Worm (Caenorhabditis elegans) whole organism, late embryonic: ENCODE data around the gene Y53F4B.18.

Source experiments
- C08G9.2 ChIP-seq: sonication (generic microtip); optimal IDR thresholded peaks from 2 replicates; lab custom pipeline; 2016; ENCODE audit warnings: mild to moderate bottlenecking, missing genetic modification characterization, moderate library complexity, missing compliant biosample characterization
- K09A11.1 ChIP-seq: sonication (generic microtip); optimal IDR thresholded peaks from 2 replicates; lab custom pipeline; 2017; ENCODE audit warnings: antibody characterized with exemption, mild to moderate bottlenecking, missing genetic modification characterization, missing compliant biosample characterization; ENCODE audit not compliant: insufficient read depth
- T23F11.4 ChIP-seq: fragments of 200-800 bp; sonication (Bioruptor generic); optimal IDR thresholded peaks from 2 replicates; lab custom pipeline; 2018; ENCODE audit warnings: mild to moderate bottlenecking, missing genetic modification characterization, missing compliant biosample characterization
- Y22D7AL.16 ChIP-seq: sonication (generic microtip); optimal IDR thresholded peaks from 2 replicates; lab custom pipeline; 2016; ENCODE audit warnings: missing genetic modification characterization, missing compliant biosample characterization
- ama-1 ChIP-seq: fragments of 150-350 bp; optimal IDR thresholded peaks from 2 replicates; lab custom pipeline; 2014
- ceh-14 ChIP-seq: sonication (generic microtip); optimal IDR thresholded peaks from 2 replicates; lab custom pipeline; 2016; ENCODE audit warnings: missing genotype, missing genetic modification characterization, missing compliant biosample characterization
- ceh-18 ChIP-seq: sonication (generic microtip); optimal IDR thresholded peaks from 2 replicates; lab custom pipeline; 2016; ENCODE audit warnings: missing genetic modification characterization, missing compliant biosample characterization
- ceh-22 ChIP-seq: sonication (generic microtip); optimal IDR thresholded peaks from 2 replicates; lab custom pipeline; 2017; ENCODE audit warnings: missing biosample characterization, missing genetic modification characterization
- ceh-24 ChIP-seq: sonication (generic microtip); optimal IDR thresholded peaks from 2 replicates; lab custom pipeline; 2016; ENCODE audit warnings: mild to moderate bottlenecking, missing genetic modification characterization, missing compliant biosample characterization
- ceh-31 ChIP-seq: sonication (generic microtip); optimal IDR thresholded peaks from 2 replicates; lab custom pipeline; 2016; ENCODE audit warnings: missing genetic modification characterization, missing compliant biosample characterization
- ceh-34 ChIP-seq: sonication (generic microtip); optimal IDR thresholded peaks from 2 replicates; lab custom pipeline; 2016; ENCODE audit warnings: mild to moderate bottlenecking, missing genetic modification characterization, missing compliant biosample characterization
- ceh-45 ChIP-seq: fragments of 200-800 bp; sonication (Bioruptor generic); IDR thresholded peaks from 2 replicates; pipeline ENCODE4 v1.3.6; 2022; ENCODE audit warnings: missing genetic modification reagents, missing genetic modification characterization, missing compliant biosample characterization
- ceh-6 ChIP-seq: fragments of 200-800 bp; sonication (Bioruptor generic); optimal IDR thresholded peaks from 2 replicates; lab custom pipeline; 2018; ENCODE audit warnings: mild to moderate bottlenecking, missing genetic modification characterization, missing compliant biosample characterization
- che-1 ChIP-seq: sonication (generic microtip); optimal IDR thresholded peaks from 2 replicates; lab custom pipeline; 2016; ENCODE audit warnings: mild to moderate bottlenecking, missing genetic modification characterization, missing compliant biosample characterization
- dmd-4 ChIP-seq: sonication (generic microtip); optimal IDR thresholded peaks from 2 replicates; lab custom pipeline; 2016; ENCODE audit warnings: borderline replicate concordance, missing genetic modification characterization, missing compliant biosample characterization
- dve-1 ChIP-seq: sonication (generic microtip); optimal IDR thresholded peaks from 2 replicates; lab custom pipeline; 2017; ENCODE audit warnings: antibody characterized with exemption, mild to moderate bottlenecking, missing genetic modification characterization, missing compliant biosample characterization
- elt-2 ChIP-seq: sonication (generic microtip); optimal IDR thresholded peaks from 2 replicates; lab custom pipeline; 2016; ENCODE audit warnings: missing genetic modification reagents, missing genetic modification characterization, missing compliant biosample characterization
- ets-4 ChIP-seq: sonication (generic microtip); optimal IDR thresholded peaks from 2 replicates; lab custom pipeline; 2016; ENCODE audit warnings: missing genetic modification characterization, missing compliant biosample characterization
- fkh-10 ChIP-seq: fragments of 150-350 bp; optimal IDR thresholded peaks from 2 replicates; lab custom pipeline; 2014; ENCODE audit warnings: missing biosample characterization, missing genetic modification reagents, missing genetic modification characterization
- hlh-30 ChIP-seq: sonication (generic microtip); optimal IDR thresholded peaks from 2 replicates; lab custom pipeline; 2017; ENCODE audit warnings: antibody characterized with exemption, missing genetic modification characterization, missing compliant biosample characterization; ENCODE audit not compliant: insufficient read depth
- lim-6 ChIP-seq: sonication (generic microtip); optimal IDR thresholded peaks from 2 replicates; lab custom pipeline; 2016; ENCODE audit warnings: missing genetic modification characterization, missing compliant biosample characterization
- lin-11 ChIP-seq: fragments of 200-800 bp; sonication (Bioruptor generic); optimal IDR thresholded peaks from 2 replicates; lab custom pipeline; 2018; ENCODE audit warnings: mild to moderate bottlenecking, missing genetic modification characterization, missing compliant biosample characterization
- madf-2 ChIP-seq: sonication (generic microtip); optimal IDR thresholded peaks from 2 replicates; lab custom pipeline; 2017; ENCODE audit warnings: missing genetic modification characterization, missing compliant biosample characterization
- nfya-1 ChIP-seq: sonication (generic microtip); optimal IDR thresholded peaks from 2 replicates; lab custom pipeline; 2017; ENCODE audit warnings: missing genetic modification characterization, mild to moderate bottlenecking, missing compliant biosample characterization, antibody characterized with exemption, moderate library complexity
- nhr-11 ChIP-seq: fragments of 150-350 bp; optimal IDR thresholded peaks from 2 replicates; lab custom pipeline; 2014; ENCODE audit warnings: missing biosample characterization, missing genetic modification characterization
- odd-2 ChIP-seq: sonication (generic microtip); optimal IDR thresholded peaks from 2 replicates; lab custom pipeline; 2017; ENCODE audit warnings: antibody characterized with exemption, mild to moderate bottlenecking, missing genetic modification characterization, missing compliant biosample characterization
- pag-3 ChIP-seq: sonication (generic microtip); optimal IDR thresholded peaks from 2 replicates; lab custom pipeline; 2016; ENCODE audit warnings: missing compliant biosample characterization, missing genetic modification characterization, borderline replicate concordance
- pat-9 ChIP-seq: fragments of 200-800 bp; sonication (Bioruptor generic); optimal IDR thresholded peaks from 2 replicates; lab custom pipeline; 2018; ENCODE audit warnings: mild to moderate bottlenecking, missing genetic modification characterization, moderate library complexity, missing compliant biosample characterization
- pax-1 ChIP-seq: fragments of 150-350 bp; optimal IDR thresholded peaks from 2 replicates; lab custom pipeline; 2014; ENCODE audit warnings: missing biosample characterization, missing genetic modification characterization
- pros-1 ChIP-seq: fragments of 150-350 bp; optimal IDR thresholded peaks from 2 replicates; lab custom pipeline; 2014; ENCODE audit warnings: missing biosample characterization, missing genetic modification reagents, missing genetic modification characterization
- ref-2 ChIP-seq: sonication (generic microtip); optimal IDR thresholded peaks from 2 replicates; lab custom pipeline; 2016; ENCODE audit warnings: missing genetic modification characterization, missing compliant biosample characterization
- rnt-1 ChIP-seq: sonication (generic microtip); optimal IDR thresholded peaks from 2 replicates; lab custom pipeline; 2016; ENCODE audit warnings: missing genetic modification characterization, missing compliant biosample characterization
- syd-9 ChIP-seq: sonication (generic microtip); optimal IDR thresholded peaks from 2 replicates; lab custom pipeline; 2016; ENCODE audit warnings: mild to moderate bottlenecking, missing genetic modification characterization, moderate library complexity, missing compliant biosample characterization
- tbx-2 ChIP-seq: sonication (generic microtip); optimal IDR thresholded peaks from 2 replicates; lab custom pipeline; 2016; ENCODE audit warnings: missing genetic modification characterization, missing compliant biosample characterization
- unc-3 ChIP-seq, 2 experiments: fragments of 200-800 bp in 1 of 2; sonication (Bioruptor generic) in 1 of 2; sonication (generic microtip) in 1 of 2; conservative IDR thresholded peaks in 1 of 2; optimal IDR thresholded peaks in 1 of 2; 2 replicates each; pipeline versions ENCODE4 v1.3.6 to Lab custom; 2016 to 2022; ENCODE audit warnings: missing compliant biosample characterization in 2 of 2, missing genetic modification characterization in 2 of 2, missing genetic modification reagents in 1 of 2
- unc-42 ChIP-seq: sonication (generic microtip); optimal IDR thresholded peaks from 2 replicates; lab custom pipeline; 2016; ENCODE audit warnings: missing genotype, missing genetic modification characterization, missing compliant biosample characterization
- unc-55 ChIP-seq: sonication (generic microtip); optimal IDR thresholded peaks from 2 replicates; lab custom pipeline; 2017; ENCODE audit warnings: missing biosample characterization, missing genetic modification reagents, missing genetic modification characterization
- ztf-16 ChIP-seq: sonication (generic microtip); optimal IDR thresholded peaks from 2 replicates; lab custom pipeline; 2017; ENCODE audit warnings: missing genetic modification characterization, missing compliant biosample characterization

Gene Y53F4B.18

ce11 chrII:15026389-15026788 is 45.1 kb downstream of the Y53F4B.18 start:
- TF ChIP-seq rnt-1 (tag; lab: Kevin White, UChicago) (no peak), pag-3 (no peak), C08G9.2 (tag; lab: Kevin White, UChicago) (no peak), pat-9 (no peak), lim-6 (tag; lab: Kevin White, UChicago) (no peak), madf-2 (no peak), pros-1 (tag; lab: Kevin White, UChicago) (no peak), unc-55 (GFP tag; lab: Kevin White, UChicago) (no peak), dmd-4 (tag; lab: Kevin White, UChicago) (no peak), ceh-24 (tag; lab: Kevin White, UChicago) (no peak), ztf-16 (tag; lab: Kevin White, UChicago) (no peak), ceh-22 (tag; lab: Kevin White, UChicago) (no peak), ama-1 (lab: Kevin White, UChicago) (no peak), ceh-45 (GFP tag; lab: Robert Waterston, UW) (no peak), dve-1 (tag; lab: Kevin White, UChicago) (no peak)

- TF ChIP-seq T23F11.4 (GFP tag; lab: Kevin White, UChicago) (peak; percentile 12), ama-1 (lab: Kevin White, UChicago) (peak; percentile 90), ztf-16 (tag; lab: Kevin White, UChicago) (peak; percentile 96), ceh-18 (tag; lab: Kevin White, UChicago) (peak; percentile 82), hlh-30 (peak; percentile 69), che-1 (no peak), ceh-14 (tag; lab: Kevin White, UChicago) (no peak), madf-2 (peak; percentile 68), unc-42 (peak; percentile 47), C08G9.2 (tag; lab: Kevin White, UChicago) (peak; percentile 14), ref-2 (tag; lab: Kevin White, UChicago) (peak; percentile 77), lin-11 (no peak), ceh-31 (tag; lab: Kevin White, UChicago) (peak; percentile 48), unc-55 (GFP tag; lab: Kevin White, UChicago) (peak; percentile 62), pat-9 (no peak), ets-4 (tag; lab: Kevin White, UChicago) (peak; percentile 36), pros-1 (tag; lab: Kevin White, UChicago) (peak; percentile 63), elt-2 (tag; lab: Kevin White, UChicago) (peak; percentile 59), Y22D7AL.16 (tag; lab: Kevin White, UChicago) (peak; percentile 8), dmd-4 (tag; lab: Kevin White, UChicago) (no peak), syd-9 (tag; lab: Kevin White, UChicago) (no peak), odd-2 (tag; lab: Kevin White, UChicago) (no peak), K09A11.1 (tag; lab: Kevin White, UChicago) (peak; percentile 4), dve-1 (tag; lab: Kevin White, UChicago) (peak; percentile 78), rnt-1 (tag; lab: Kevin White, UChicago) (peak; percentile 72), pax-1 (tag; lab: Kevin White, UChicago) (peak; percentile 74), ceh-22 (tag; lab: Kevin White, UChicago) (no peak), unc-3 (GFP tag; conservative IDR thresholded peaks at IDR 0.05; lab: Robert Waterston, UW) (no peak), unc-3 (tag; optimal IDR thresholded peaks at IDR 0.05; lab: Kevin White, UChicago) (peak; percentile 39), nfya-1 (peak; percentile 78), fkh-10 (GFP tag; lab: Kevin White, UChicago) (no peak), ceh-34 (tag; lab: Kevin White, UChicago) (peak; percentile 43), ceh-6 (GFP tag; lab: Kevin White, UChicago) (no peak), nhr-11 (no peak), tbx-2 (tag; lab: Kevin White, UChicago) (peak; percentile 62)
Measured at ce11 chrII:15025599-15026164, 45.8 kb downstream of the Y53F4B.18 start, which contains the start of gene cmtr-1. Gene cmtr-1 (plus strand): TSS chrII:15026114.
